Worm (Caenorhabditis elegans): ENCODE results near the gene gba-4.

Gene gba-4

DNA sequence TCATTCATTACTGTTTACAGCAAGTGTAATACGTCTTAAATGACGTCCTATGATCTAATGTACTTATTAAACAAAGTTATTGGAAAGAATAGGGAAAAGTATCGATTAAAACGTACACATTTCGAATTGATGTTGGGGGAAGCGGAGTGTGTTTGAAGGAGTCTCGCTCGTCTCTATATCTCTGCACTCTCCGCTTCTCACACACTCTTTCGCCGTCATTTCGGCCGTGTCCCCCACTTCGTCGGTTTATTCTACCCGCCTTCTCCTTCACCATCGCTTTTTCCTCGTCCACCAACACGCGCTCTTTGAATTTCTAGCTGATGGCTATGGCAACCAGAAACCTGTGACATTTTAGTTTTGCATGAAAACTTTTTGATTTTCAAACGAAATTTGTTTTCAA is 18.2 kb upstream of the gba-4 start (continued):
- TF ChIP-seq daf-12 (tag; optimal IDR thresholded peaks at IDR 0.05) (no peak), jun-1 (tag; optimal IDR thresholded peaks at IDR 0.05) (no peak), snpc-1.2 (GFP tag; IDR thresholded peaks at IDR 0.05) (peak; percentile 49; the same call in 1 of the 2 replicates), dve-1 (tag; optimal IDR thresholded peaks at IDR 0.05; ENCODE audit: insufficient read depth) (peak; percentile 15), ceh-28 (tag; optimal IDR thresholded peaks at IDR 0.05) (no peak), zip-2 (tag; optimal IDR thresholded peaks at IDR 0.05) (no peak), set-16 (GFP tag; IDR thresholded peaks at IDR 0.05) (peak; percentile 33; the same call in 1 of the 2 replicates), fkh-10 (GFP tag; optimal IDR thresholded peaks at IDR 0.05) (peak; percentile 43), nhr-10 (tag; optimal IDR thresholded peaks at IDR 0.05) (no peak), tra-1 (GFP tag; IDR thresholded peaks at IDR 0.05) (no peak), lin-1 (GFP tag; IDR thresholded peaks at IDR 0.05) (0 out of 2 replicates have a peak, but pooled peaks have one; percentile 47), mxl-3 (GFP tag; optimal IDR thresholded peaks at IDR 0.05) (peak; percentile 43), egl-27 (tag; optimal IDR thresholded peaks at IDR 0.05) (no peak), Y105C5A.15 (GFP tag; IDR thresholded peaks at IDR 0.05) (no peak), hlh-11 (tag; optimal IDR thresholded peaks at IDR 0.05) (peak; percentile 33), madf-5 (GFP tag; IDR thresholded peaks at IDR 0.05) (no peak), ceh-82 (tag; optimal IDR thresholded peaks at IDR 0.05) (no peak), daf-8 (GFP tag; IDR thresholded peaks at IDR 0.05) (no peak), nhr-28 (tag; optimal IDR thresholded peaks at IDR 0.05) (peak; percentile 33), lir-3 (tag; optimal IDR thresholded peaks at IDR 0.05) (no peak), F26F4.8 (GFP tag; conservative IDR thresholded peaks at IDR 0.05) (no peak), nhr-42 (GFP tag; IDR thresholded peaks at IDR 0.05) (no peak), zip-11 (GFP tag; IDR thresholded peaks at IDR 0.05) (no peak), lim-7 (GFP tag; IDR thresholded peaks at IDR 0.05) (no peak), ceh-44 (GFP tag; IDR thresholded peaks at IDR 0.05) (no peak), nhr-6 (tag; optimal IDR thresholded peaks at IDR 0.05) (peak; percentile 58), madf-9 (GFP tag; conservative IDR thresholded peaks at IDR 0.05) (no peak), nhr-25 (tag; optimal IDR thresholded peaks at IDR 0.05; ENCODE audit: borderline replicate concordance, insufficient read depth) (no peak), spr-1 (tag; optimal IDR thresholded peaks at IDR 0.05) (no peak), rbr-2 (tag; optimal IDR thresholded peaks at IDR 0.05) (peak; percentile 41), nhr-48 (tag; optimal IDR thresholded peaks at IDR 0.05) (no peak), T26A8.4 (GFP tag; IDR thresholded peaks at IDR 0.05) (0 out of 2 replicates have a peak, but pooled peaks have one; percentile 33), nhr-76 (tag; optimal IDR thresholded peaks at IDR 0.05) (no peak), mes-2 (tag; optimal IDR thresholded peaks at IDR 0.05; ENCODE audit: poor library complexity, severe bottlenecking) (peak; percentile 67), hif-1 (tag; optimal IDR thresholded peaks at IDR 0.05) (no peak), Y75B8A.6 (GFP tag; IDR thresholded peaks at IDR 0.05) (no peak), aha-1 (tag) (peak; percentile 26), duxl-1 (tag; optimal IDR thresholded peaks at IDR 0.05; ENCODE audit: poor library complexity) (no peak), cey-2 (tag; optimal IDR thresholded peaks at IDR 0.05; ENCODE audit: borderline replicate concordance, insufficient read depth) (no peak), spr-3 (GFP tag; optimal IDR thresholded peaks at IDR 0.05) (no peak), ama-1 (optimal IDR thresholded peaks at IDR 0.05) (peak; percentile 21), hlh-30 (tag; optimal IDR thresholded peaks at IDR 0.05; ENCODE audit: insufficient read depth) (peak; percentile 69), ztf-11 (tag; optimal IDR thresholded peaks at IDR 0.05) (no peak), F10B5.3 (tag; optimal IDR thresholded peaks at IDR 0.05) (no peak), dpl-1 (GFP tag; optimal IDR thresholded peaks at IDR 0.05) (peak; percentile 43), ceh-62 (tag; optimal IDR thresholded peaks at IDR 0.05) (no peak), nhr-11 (tag; optimal IDR thresholded peaks at IDR 0.05) (no peak), nhr-41 (GFP tag; IDR thresholded peaks at IDR 0.05) (no peak), lin-38 (GFP tag; IDR thresholded peaks at IDR 0.05) (peak; percentile 65), nhr-111 (GFP tag; optimal IDR thresholded peaks at IDR 0.05) (no peak), unc-62 (GFP tag; optimal IDR thresholded peaks at IDR 0.05 in 1 of 2) (no peak), unc-62 (tag; optimal IDR thresholded peaks at IDR 0.05) (no peak)

Measured in whole organism, L4 larva.